Worm (Caenorhabditis elegans) whole organism, L4 larva: ENCODE results near the gene clec-39.

ENCODE experiments used
- Y5F2A.4 ChIP-seq: fragments of 200-800 bp; sonication (Bioruptor generic); optimal IDR thresholded peaks from 2 replicates; lab custom pipeline; 2018; ENCODE audit warnings: mild to moderate bottlenecking, missing genetic modification characterization, missing compliant biosample characterization
- ama-1 ChIP-seq: fragments of 150-350 bp; optimal IDR thresholded peaks from 2 replicates; lab custom pipeline; 2014; ENCODE audit warnings: inconsistent platforms, mixed read lengths
- ceh-62 ChIP-seq: sonication (generic microtip); optimal IDR thresholded peaks from 2 replicates; lab custom pipeline; 2017; ENCODE audit warnings: missing biosample characterization, missing genetic modification characterization
- dpl-1 ChIP-seq: fragments of 150-350 bp; optimal IDR thresholded peaks from 2 replicates; lab custom pipeline; 2014; ENCODE audit warnings: missing biosample characterization, missing genetic modification reagents, missing genetic modification characterization
- lin-39 ChIP-seq: fragments of 150-350 bp; optimal IDR thresholded peaks from 2 replicates; lab custom pipeline; 2014; ENCODE audit warnings: missing biosample characterization, missing genetic modification reagents, missing genetic modification characterization
- lir-3 ChIP-seq: sonication (generic microtip); optimal IDR thresholded peaks from 2 replicates; lab custom pipeline; 2016; ENCODE audit warnings: mild to moderate bottlenecking, missing genetic modification characterization, missing compliant biosample characterization
- nhr-48 ChIP-seq: sonication (generic microtip); optimal IDR thresholded peaks from 2 replicates; lab custom pipeline; 2016; ENCODE audit warnings: mild to moderate bottlenecking, missing genetic modification characterization, missing compliant biosample characterization
- pha-4 ChIP-seq, 2 experiments: fragments of 150-350 bp in 1 of 2; fragments of 200-800 bp in 1 of 2; sonication (Bioruptor generic) in 1 of 2; IDR thresholded peaks in 1 of 2; optimal IDR thresholded peaks in 1 of 2; 2 replicates each; pipeline versions ENCODE4 v1.3.6 to Lab custom; 2014 to 2022; ENCODE audit warnings: missing genetic modification characterization in 2 of 2, missing genetic modification reagents in 2 of 2, missing biosample characterization in 1 of 2, missing compliant biosample characterization in 1 of 2
- skn-1 ChIP-seq: fragments of 150-350 bp; optimal IDR thresholded peaks from 2 replicates; lab custom pipeline; 2014; ENCODE audit warnings: missing biosample characterization, missing genetic modification characterization
- tag-97 ChIP-seq: fragments of 200-800 bp; sonication (Bioruptor generic); IDR thresholded peaks from 2 replicates; pipeline ENCODE4 v1.3.6; 2022; ENCODE audit warnings: missing genetic modification characterization, missing compliant biosample characterization

DNA sequence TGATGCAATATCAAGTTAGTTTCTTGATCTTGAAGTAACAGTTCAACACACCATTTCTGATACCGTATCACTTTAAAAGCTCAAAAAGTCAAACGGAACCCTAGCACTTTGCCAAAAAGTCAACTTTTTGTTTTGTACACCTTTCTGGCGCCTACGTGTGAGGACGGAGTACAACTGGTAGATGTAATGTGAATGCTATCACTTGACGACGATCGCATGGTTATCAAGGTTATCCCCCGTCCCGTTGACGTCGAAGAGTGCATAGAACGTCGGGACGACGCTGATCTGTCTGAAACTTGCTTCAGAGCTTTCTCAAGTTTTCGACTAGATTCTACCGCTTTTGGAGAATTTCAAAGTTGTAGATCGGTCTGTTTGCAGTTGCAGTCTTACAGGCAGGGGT, 40.9 kb downstream of the clec-39 start:
- TF ChIP-seq nhr-48 (tag; lab: Kevin White, UChicago) (no peak), skn-1 (tag; lab: Kevin White, UChicago) (no peak), dpl-1 (no peak), tag-97 (no peak), lir-3 (tag; lab: Kevin White, UChicago) (no peak), ama-1 (lab: Kevin White, UChicago) (no peak), ceh-62 (no peak), lin-39 (tag; lab: Kevin White, UChicago) (no peak), Y5F2A.4 (GFP tag; lab: Kevin White, UChicago) (no peak), pha-4 (GFP tag; IDR thresholded peaks at IDR 0.05; lab: Robert Waterston, UW) (no peak), pha-4 (tag; optimal IDR thresholded peaks at IDR 0.05; lab: Kevin White, UChicago) (no peak)
